Worm (Caenorhabditis elegans) whole organism, L1 larva: ENCODE data around the gene T22H9.1.

ENCODE experiments used
- ceh-88 ChIP-seq: fragments of 200-800 bp; sonication (Bioruptor generic); IDR thresholded peaks from 2 replicates; pipeline ENCODE4 v1.3.6; 2022; ENCODE audit warnings: missing genetic modification characterization, missing compliant biosample characterization
- fkh-10 ChIP-seq: sonication (generic microtip); optimal IDR thresholded peaks from 2 replicates; lab custom pipeline; 2017; ENCODE audit warnings: missing biosample characterization, missing genetic modification reagents, missing genetic modification characterization
- lin-14 ChIP-seq: fragments of 200-800 bp; sonication (Bioruptor generic); optimal IDR thresholded peaks from 2 replicates; lab custom pipeline; 2018; ENCODE audit warnings: mild to moderate bottlenecking, missing genetic modification characterization, moderate library complexity, missing compliant biosample characterization
- mef-2 ChIP-seq: fragments of 150-350 bp; optimal IDR thresholded peaks from 2 replicates; lab custom pipeline; 2014; ENCODE audit warnings: missing biosample characterization, missing genetic modification characterization
- nhr-19 ChIP-seq: fragments of 200-800 bp; sonication (Bioruptor generic); conservative IDR thresholded peaks from 2 replicates; pipeline ENCODE4 v1.3.6; 2022; ENCODE audit warnings: missing genetic modification characterization, missing compliant biosample characterization
- nhr-237 ChIP-seq: fragments of 150-350 bp; optimal IDR thresholded peaks from 2 replicates; lab custom pipeline; 2014; ENCODE audit warnings: missing biosample characterization, missing genetic modification characterization
- nhr-47 ChIP-seq: sonication (generic microtip); optimal IDR thresholded peaks from 2 replicates; lab custom pipeline; 2016; ENCODE audit warnings: mild to moderate bottlenecking, missing genetic modification characterization, moderate library complexity, missing compliant biosample characterization
- nhr-71 ChIP-seq: sonication (generic microtip); optimal IDR thresholded peaks from 2 replicates; lab custom pipeline; 2016; ENCODE audit warnings: mild to moderate bottlenecking, missing genetic modification characterization, moderate library complexity, missing compliant biosample characterization
- nhr-77 ChIP-seq: fragments of 150-350 bp; optimal IDR thresholded peaks from 2 replicates; lab custom pipeline; 2014; ENCODE audit warnings: missing biosample characterization, missing genetic modification characterization
- sox-4 ChIP-seq: sonication (generic microtip); optimal IDR thresholded peaks from 2 replicates; lab custom pipeline; 2016; ENCODE audit warnings: missing genetic modification characterization, missing compliant biosample characterization
- sup-37 ChIP-seq: fragments of 200-800 bp; sonication (Bioruptor generic); optimal IDR thresholded peaks from 2 replicates; lab custom pipeline; 2018; ENCODE audit warnings: mild to moderate bottlenecking, missing genetic modification characterization, missing compliant biosample characterization
- tlp-1 ChIP-seq: fragments of 150-350 bp; optimal IDR thresholded peaks from 2 replicates; lab custom pipeline; 2014; ENCODE audit warnings: missing biosample characterization, missing genetic modification characterization

The T22H9.1 gene

DNA sequence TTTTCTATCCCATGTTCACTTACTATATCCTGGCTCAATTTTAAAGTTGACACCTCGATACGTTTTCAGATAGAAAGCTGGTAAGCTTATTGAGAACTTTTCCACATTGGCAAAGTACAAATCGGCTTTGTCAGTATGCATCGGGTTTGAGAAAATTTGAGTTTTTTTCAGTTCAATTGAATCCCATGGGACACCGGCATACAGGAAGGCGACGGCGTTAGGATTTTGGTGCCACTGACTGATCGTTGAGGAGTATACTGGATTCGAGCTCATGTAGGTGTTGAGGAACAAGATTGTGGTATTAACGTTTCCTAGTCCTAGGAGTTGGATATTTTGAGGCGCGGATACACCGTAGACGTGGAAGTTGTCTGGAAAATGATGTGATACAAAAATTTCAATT lies 53.3 kb downstream of the T22H9.1 start:
- TF ChIP-seq fkh-10 (GFP tag; lab: Kevin White, UChicago) (no peak), sup-37 (no peak), lin-14 (GFP tag; lab: Kevin White, UChicago) (no peak), nhr-71 (no peak), sox-4 (tag; lab: Kevin White, UChicago) (no peak), nhr-47 (tag; lab: Kevin White, UChicago) (no peak), ceh-88 (GFP tag; lab: Robert Waterston, UW) (no peak), mef-2 (tag; lab: Kevin White, UChicago) (no peak), nhr-237 (tag; lab: Kevin White, UChicago) (no peak), nhr-19 (GFP tag; lab: Robert Waterston, UW) (no peak), tlp-1 (tag; lab: Kevin White, UChicago) (no peak), nhr-77 (tag; lab: Kevin White, UChicago) (no peak)
